Worm (Caenorhabditis elegans) whole organism, L1 larva: ENCODE measurements around the gene cutl-5.

Source experiments
- ceh-63 ChIP-seq: fragments of 200-800 bp; sonication (Bioruptor generic); optimal IDR thresholded peaks from 2 replicates; lab custom pipeline; 2018; ENCODE audit warnings: mild to moderate bottlenecking, missing genetic modification characterization, missing compliant biosample characterization
- ces-1 ChIP-seq: fragments of 150-350 bp; optimal IDR thresholded peaks from 2 replicates; lab custom pipeline; 2014; ENCODE audit warnings: missing biosample characterization, missing genetic modification reagents, missing genetic modification characterization
- egl-13 ChIP-seq: sonication (generic microtip); optimal IDR thresholded peaks from 2 replicates; lab custom pipeline; 2016; ENCODE audit warnings: missing genotype, missing genetic modification reagents, missing genetic modification characterization, missing compliant biosample characterization
- elt-3 ChIP-seq, 6 experiments: fragments of 150-350 bp in 1 of 6; sonication (generic microtip); optimal IDR thresholded peaks; 2 replicates each; lab custom pipeline; 2017 to 2018; ENCODE audit warnings: missing biosample characterization in 6 of 6, missing genetic modification characterization in 6 of 6, inconsistent platforms in 1 of 6
- fos-1 ChIP-seq: fragments of 150-350 bp; optimal IDR thresholded peaks from 2 replicates; lab custom pipeline; 2014; ENCODE audit warnings: missing biosample characterization, missing genetic modification characterization
- lin-13 ChIP-seq: fragments of 150-350 bp; optimal IDR thresholded peaks from 2 replicates; lab custom pipeline; 2014; ENCODE audit warnings: missing biosample characterization, missing genetic modification reagents, missing genetic modification characterization
- lin-35 ChIP-seq, 2 experiments: fragments of 150-350 bp; optimal IDR thresholded peaks; 2 replicates each; lab custom pipeline; 2014; ENCODE audit warnings: missing biosample characterization in 2 of 2, missing genetic modification characterization in 2 of 2, missing genetic modification reagents in 2 of 2
- nhr-12 ChIP-seq: sonication (generic microtip); optimal IDR thresholded peaks from 2 replicates; lab custom pipeline; 2017; ENCODE audit warnings: missing biosample characterization, missing genetic modification characterization
- nhr-237 ChIP-seq: fragments of 150-350 bp; optimal IDR thresholded peaks from 2 replicates; lab custom pipeline; 2014; ENCODE audit warnings: missing biosample characterization, missing genetic modification characterization
- nhr-47 ChIP-seq: sonication (generic microtip); optimal IDR thresholded peaks from 2 replicates; lab custom pipeline; 2016; ENCODE audit warnings: mild to moderate bottlenecking, missing genetic modification characterization, moderate library complexity, missing compliant biosample characterization
- nhr-76 ChIP-seq: sonication (generic microtip); optimal IDR thresholded peaks from 2 replicates; lab custom pipeline; 2017; ENCODE audit warnings: missing biosample characterization, missing genetic modification characterization
- snpc-4 ChIP-seq: fragments of 150-350 bp; optimal IDR thresholded peaks from 2 replicates; lab custom pipeline; 2014; ENCODE audit warnings: missing biosample characterization, missing genetic modification characterization
- tbx-2 ChIP-seq: sonication (generic microtip); optimal IDR thresholded peaks from 2 replicates; lab custom pipeline; 2016; ENCODE audit warnings: missing genetic modification characterization, missing compliant biosample characterization

- TF ChIP-seq lin-13 (GFP tag; lab: Kevin White, UChicago) = no peak
- TF ChIP-seq nhr-76 (tag; lab: Kevin White, UChicago) = no peak
- no peak for TF ChIP-seq lin-35 (GFP tag; optimal IDR thresholded peaks at IDR 0.05; lab: Kevin White, UChicago)
- no peak for TF ChIP-seq tbx-2 (tag; lab: Kevin White, UChicago)
- no peak for TF ChIP-seq egl-13 (tag; lab: Kevin White, UChicago)
- TF ChIP-seq snpc-4 (tag; lab: Kevin White, UChicago) = no peak
- TF ChIP-seq ceh-63 (GFP tag; lab: Kevin White, UChicago) = no peak
- TF ChIP-seq fos-1 = no peak
- no peak for TF ChIP-seq ces-1 (GFP tag; lab: Kevin White, UChicago)
- no peak for TF ChIP-seq nhr-47 (tag; lab: Kevin White, UChicago)
- no peak for TF ChIP-seq elt-3 (tag; optimal IDR thresholded peaks at IDR 0.05; lab: Kevin White, UChicago)
- TF ChIP-seq nhr-12 (tag; lab: Kevin White, UChicago) = no peak
- no peak for TF ChIP-seq nhr-237 (tag; lab: Kevin White, UChicago)
Observed at ce11 chrII:7072315-7072589, 43.5 kb downstream of the cutl-5 start, which contains the start of gene kars-1.
